Fruit fly (Drosophila melanogaster) whole organism, embryonic: ENCODE data around the gene CG40813.
"Not testable (repeated sequence)": the region's sequence is repeated elsewhere in the genome, so short reads cannot be mapped to it uniquely, and the experiment has no call there.

ENCODE experiments used
- BtbVII ChIP-seq: fragments of 200-800 bp; sonication (Bioruptor generic); optimal IDR thresholded peaks from 3 replicates; lab custom pipeline; 2017; ENCODE audit warnings: missing biosample characterization, mild to moderate bottlenecking, missing genetic modification characterization
- CG10979 ChIP-seq: fragments of 200-800 bp; sonication (Bioruptor generic); optimal IDR thresholded peaks from 2 replicates; lab custom pipeline; 2018; ENCODE audit warnings: missing biosample characterization, mild to moderate bottlenecking, missing genetic modification characterization, moderate library complexity
- CG18011 ChIP-seq: fragments of 200-800 bp; sonication (Bioruptor generic); optimal IDR thresholded peaks from 2 replicates; lab custom pipeline; 2017; ENCODE audit warnings: missing biosample characterization, missing genetic modification characterization, mild to moderate bottlenecking, moderate library complexity, missing genotype
- CG18599 ChIP-seq: fragments of 200-800 bp; sonication (Bioruptor generic); optimal IDR thresholded peaks from 3 replicates; lab custom pipeline; 2017; ENCODE audit warnings: missing biosample characterization, missing genetic modification characterization, mild to moderate bottlenecking, moderate library complexity, missing genetic modification reagents
- CG2678 ChIP-seq: fragments of 200-800 bp; sonication (Bioruptor generic); optimal IDR thresholded peaks from 3 replicates; lab custom pipeline; 2019; ENCODE audit warnings: missing biosample characterization, mild to moderate bottlenecking, missing genetic modification characterization, moderate library complexity
- CG7556 ChIP-seq: fragments of 200-800 bp; sonication (Bioruptor generic); optimal IDR thresholded peaks from 2 replicates; lab custom pipeline; 2017; ENCODE audit warnings: missing biosample characterization, mild to moderate bottlenecking, missing genetic modification characterization
- CG8765 ChIP-seq: fragments of 200-800 bp; sonication (Bioruptor generic); IDR thresholded peaks from 2 replicates; pipeline ENCODE4 v1.3.6; 2022; ENCODE audit warnings: missing biosample characterization, missing genetic modification characterization
- CTCF ChIP-seq: fragments of 200-800 bp; sonication (Bioruptor generic); optimal IDR thresholded peaks from 2 replicates; lab custom pipeline; 2017; ENCODE audit warnings: missing biosample characterization, mild to moderate bottlenecking, missing genetic modification characterization, moderate library complexity
- Sry-β ChIP-seq: fragments of 200-800 bp; sonication (Bioruptor generic); optimal IDR thresholded peaks from 2 replicates; lab custom pipeline; 2018; ENCODE audit warnings: missing biosample characterization, mild to moderate bottlenecking, missing genetic modification characterization, moderate library complexity
- cwo ChIP-seq: fragments of 200-800 bp; sonication (Bioruptor generic); optimal IDR thresholded peaks from 3 replicates; lab custom pipeline; 2017; ENCODE audit warnings: missing biosample characterization, missing genetic modification characterization, mild to moderate bottlenecking, moderate library complexity, missing genetic modification reagents
- h ChIP-seq: fragments of >200 bp; optimal IDR thresholded peaks from 2 replicates; lab custom pipeline; 2017
- pfk ChIP-seq: fragments of 200-800 bp; sonication (Bioruptor generic); optimal IDR thresholded peaks from 2 replicates; lab custom pipeline; 2018; ENCODE audit warnings: missing biosample characterization, mild to moderate bottlenecking, missing genetic modification characterization, moderate library complexity
- tna ChIP-seq: fragments of 200-800 bp; sonication (Bioruptor generic); IDR thresholded peaks from 2 replicates; pipeline ENCODE4 v1.3.6; 2022; ENCODE audit warnings: missing biosample characterization, missing genetic modification characterization; ENCODE audit not compliant: partially characterized antibody

DNA sequence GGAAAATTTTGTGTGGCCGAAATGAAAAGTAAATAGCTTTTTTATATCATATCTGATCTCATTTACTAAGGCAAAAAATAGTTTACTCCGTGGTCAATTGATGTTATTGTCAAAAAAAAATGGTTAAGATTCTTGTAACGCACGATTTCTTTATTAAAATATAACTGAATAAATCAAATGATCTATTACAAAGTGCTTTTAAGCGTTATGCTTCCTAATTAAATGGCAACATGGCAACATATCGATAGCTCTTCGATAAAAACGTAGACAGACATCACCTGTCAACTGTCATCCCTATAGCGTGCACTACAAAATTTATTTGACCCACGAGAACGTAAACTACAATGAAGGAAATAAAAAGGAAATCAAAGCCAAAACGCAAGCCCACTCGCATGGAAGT is 4.6 kb downstream of the CG40813 start, which contains the start of gene CG46504:
- not testable (repeated sequence) for TF ChIP-seq CG10979 (tag; lab: Kevin White, UChicago); cwo (GFP tag; lab: Kevin White, UChicago); pfk (GFP tag; lab: Kevin White, UChicago); BtbVII; CG18599 (GFP tag; lab: Kevin White, UChicago); Sry-β (GFP tag; lab: Kevin White, UChicago); CG2678 (tag; lab: Kevin White, UChicago); CG8765 (GFP tag; lab: Robert Waterston, UW); CG7556 (GFP tag; lab: Kevin White, UChicago); h (lab: Kevin White, UChicago); CTCF; tna (GFP tag; lab: Robert Waterston, UW); CG18011
